Fruit fly (Drosophila melanogaster): Measurements from ENCODE around the gene pns.

Gene pns

dm6 chr3L:1502086-1502893 is 34.6 kb upstream of the pns start, which contains the start of the genes hfp and Psa (continued):
- TF ChIP-seq CG18599 (GFP tag; optimal IDR thresholded peaks at IDR 0.05): no peak
- TF ChIP-seq tx (GFP tag; optimal IDR thresholded peaks at IDR 0.05): no peak
- peak; percentile 78 for TF ChIP-seq tna (GFP tag; IDR thresholded peaks at IDR 0.05; ENCODE audit: partially characterized antibody)
- no peak for TF ChIP-seq NK7.1 (GFP tag; optimal IDR thresholded peaks at IDR 0.05)
- TF ChIP-seq ind (GFP tag; optimal IDR thresholded peaks at IDR 0.05): no peak
- TF ChIP-seq ase (GFP tag; IDR thresholded peaks at IDR 0.05): no peak
- TF ChIP-seq CG6791 (GFP tag; IDR thresholded peaks at IDR 0.05; ENCODE audit: partially characterized antibody): peak; percentile 86
- TF ChIP-seq Oli (tag; optimal IDR thresholded peaks at IDR 0.05): no peak
- TF ChIP-seq psq (GFP tag; optimal IDR thresholded peaks at IDR 0.05): no peak
- no peak for TF ChIP-seq CoRest (tag; optimal IDR thresholded peaks at IDR 0.05)
- TF ChIP-seq Side (GFP tag; optimal IDR thresholded peaks at IDR 0.05): no peak
- TF ChIP-seq kay (GFP tag; optimal IDR thresholded peaks at IDR 0.05): no peak
- no peak for TF ChIP-seq ttk (GFP tag; IDR thresholded peaks at IDR 0.05)
- no peak for TF ChIP-seq tap (tag; optimal IDR thresholded peaks at IDR 0.05)
- no peak for TF ChIP-seq org-1 (GFP tag; optimal IDR thresholded peaks at IDR 0.05)
- TF ChIP-seq sob (GFP tag; IDR thresholded peaks at IDR 0.05): peak; percentile 22; the same call in 1 of the 2 replicates
- peak; percentile 9; the same call in 1 of the 3 replicates for TF ChIP-seq mld (GFP tag; IDR thresholded peaks at IDR 0.05; ENCODE audit: partially characterized antibody)
- TF ChIP-seq CG16779 (GFP tag; IDR thresholded peaks at IDR 0.05): no peak
- no peak for TF ChIP-seq Trl (optimal IDR thresholded peaks at IDR 0.05)
- TF ChIP-seq Trl (GFP tag; optimal IDR thresholded peaks at IDR 0.05): no peak
- TF ChIP-seq Spps (tag; optimal IDR thresholded peaks at IDR 0.05): no peak
- no peak for TF ChIP-seq hth (optimal IDR thresholded peaks at IDR 0.05)
- TF ChIP-seq run (tag; optimal IDR thresholded peaks at IDR 0.05): no peak
- TF ChIP-seq Atf6 (GFP tag; IDR thresholded peaks at IDR 0.05): no peak
- TF ChIP-seq al (GFP tag; IDR thresholded peaks at IDR 0.05): no peak
- no peak for TF ChIP-seq CG4360 (GFP tag; IDR thresholded peaks at IDR 0.05)
- TF ChIP-seq wdn (GFP tag; IDR thresholded peaks at IDR 0.05): no peak
- TF ChIP-seq Max (GFP tag; optimal IDR thresholded peaks at IDR 0.05): no peak
- TF ChIP-seq lilli (GFP tag; optimal IDR thresholded peaks at IDR 0.05): no peak
- TF ChIP-seq gsb (GFP tag; IDR thresholded peaks at IDR 0.05): no peak
- no peak for TF ChIP-seq NC2α (GFP tag; optimal IDR thresholded peaks at IDR 0.05)
- no peak for TF ChIP-seq slbo (GFP tag; IDR thresholded peaks at IDR 0.05)
- peak; percentile 42 for TF ChIP-seq CG8924 (tag; optimal IDR thresholded peaks at IDR 0.05)
- TF ChIP-seq Eip74EF (GFP tag; optimal IDR thresholded peaks at IDR 0.05): no peak
- TF ChIP-seq CG4707 (GFP tag; optimal IDR thresholded peaks at IDR 0.05): no peak
- no peak for TF ChIP-seq CG15011 (GFP tag; optimal IDR thresholded peaks at IDR 0.05)
- TF ChIP-seq scrt (GFP tag; optimal IDR thresholded peaks at IDR 0.05): no peak
- no peak for TF ChIP-seq ham (GFP tag; IDR thresholded peaks at IDR 0.05)
- TF ChIP-seq CG6854 (GFP tag; optimal IDR thresholded peaks at IDR 0.05): no peak
- peak; percentile 62 for TF ChIP-seq unc-4 (GFP tag; IDR thresholded peaks at IDR 0.05; ENCODE audit: partially characterized antibody)
- peak in 1 of 3 experiments; percentile 73 for TF ChIP-seq Stat92E (GFP tag; optimal IDR thresholded peaks at IDR 0.05)
- no peak for TF ChIP-seq HmgD (GFP tag; optimal IDR thresholded peaks at IDR 0.05)
- no peak for TF ChIP-seq oc (tag; optimal IDR thresholded peaks at IDR 0.05)
- TF ChIP-seq Nf-YC (tag; optimal IDR thresholded peaks at IDR 0.05): no peak
- TF ChIP-seq bcd (GFP tag; optimal IDR thresholded peaks at IDR 0.05): no peak
- no peak for TF ChIP-seq slp2 (GFP tag; optimal IDR thresholded peaks at IDR 0.05)
- TF ChIP-seq Dad (GFP tag; optimal IDR thresholded peaks at IDR 0.05): no peak
- 0 out of 2 replicates have a peak, but pooled peaks have one; percentile 9 for TF ChIP-seq rib (GFP tag; IDR thresholded peaks at IDR 0.05)
- TF ChIP-seq cas (GFP tag; IDR thresholded peaks at IDR 0.05): no peak
- TF ChIP-seq HLH4C (GFP tag; IDR thresholded peaks at IDR 0.05; ENCODE audit: partially characterized antibody): peak; percentile 91

All from whole organism, embryonic.